Worm (Caenorhabditis elegans) whole organism, L2 larva: Measurements from ENCODE around the gene oac-50.

Source experiments
- F13H6.1 ChIP-seq: sonication (generic microtip); optimal IDR thresholded peaks from 2 replicates; lab custom pipeline; 2016; ENCODE audit warnings: missing genetic modification characterization, missing compliant biosample characterization
- R02D3.7 ChIP-seq: fragments of 150-350 bp; optimal IDR thresholded peaks from 2 replicates; lab custom pipeline; 2014; ENCODE audit warnings: missing biosample characterization, missing genetic modification characterization
- Y55F3AM.14 ChIP-seq: fragments of 200-800 bp; sonication (Bioruptor generic); optimal IDR thresholded peaks from 2 replicates; lab custom pipeline; 2018; ENCODE audit warnings: mild to moderate bottlenecking, missing genetic modification characterization, missing compliant biosample characterization
- ZK546.5 ChIP-seq: sonication (generic microtip); optimal IDR thresholded peaks from 2 replicates; lab custom pipeline; 2017; ENCODE audit warnings: missing biosample characterization, missing genetic modification characterization
- alr-1 ChIP-seq: fragments of 150-350 bp; optimal IDR thresholded peaks from 2 replicates; lab custom pipeline; 2014; ENCODE audit warnings: missing biosample characterization, missing genetic modification characterization
- aly-2 ChIP-seq: fragments of 150-350 bp; optimal IDR thresholded peaks from 2 replicates; lab custom pipeline; 2014; ENCODE audit warnings: missing biosample characterization, missing genetic modification characterization
- ama-1 ChIP-seq: fragments of 150-350 bp; optimal IDR thresholded peaks from 2 replicates; lab custom pipeline; 2018; ENCODE audit warnings: inconsistent platforms
- blmp-1 ChIP-seq: sonication (generic microtip); optimal IDR thresholded peaks from 2 replicates; lab custom pipeline; 2017; ENCODE audit warnings: missing genetic modification characterization, mild to moderate bottlenecking, missing compliant biosample characterization, antibody characterized with exemption, moderate library complexity; ENCODE audit not compliant: insufficient read depth
- ceh-16 ChIP-seq: fragments of 150-350 bp; optimal IDR thresholded peaks from 2 replicates; lab custom pipeline; 2014; ENCODE audit warnings: missing biosample characterization, missing genetic modification characterization
- ceh-82 ChIP-seq: fragments of 150-350 bp; optimal IDR thresholded peaks from 2 replicates; lab custom pipeline; 2014; ENCODE audit warnings: missing biosample characterization, missing genetic modification characterization
- crh-2 ChIP-seq: sonication (generic microtip); optimal IDR thresholded peaks from 2 replicates; lab custom pipeline; 2017; ENCODE audit warnings: missing biosample characterization, missing genetic modification characterization
- dmd-4 ChIP-seq: sonication (generic microtip); optimal IDR thresholded peaks from 2 replicates; lab custom pipeline; 2017; ENCODE audit warnings: missing biosample characterization, missing genetic modification characterization
- egl-27 ChIP-seq: sonication (generic microtip); optimal IDR thresholded peaks from 3 replicates; lab custom pipeline; 2017; ENCODE audit warnings: missing biosample characterization, missing genetic modification reagents, missing genetic modification characterization
- elt-1 ChIP-seq: fragments of 150-350 bp; optimal IDR thresholded peaks from 2 replicates; lab custom pipeline; 2014; ENCODE audit warnings: missing biosample characterization, missing genetic modification characterization
- fos-1 ChIP-seq: fragments of 150-350 bp; optimal IDR thresholded peaks from 2 replicates; lab custom pipeline; 2014; ENCODE audit warnings: missing biosample characterization, missing genetic modification characterization
- gmeb-1 ChIP-seq: fragments of 150-350 bp; optimal IDR thresholded peaks from 2 replicates; lab custom pipeline; 2014; ENCODE audit warnings: missing biosample characterization, missing genetic modification characterization
- lin-13 ChIP-seq: fragments of 150-350 bp; optimal IDR thresholded peaks from 2 replicates; lab custom pipeline; 2014; ENCODE audit warnings: missing biosample characterization, missing genetic modification reagents, missing genetic modification characterization
- lin-39 ChIP-seq: fragments of 150-350 bp; optimal IDR thresholded peaks from 2 replicates; lab custom pipeline; 2014; ENCODE audit warnings: missing biosample characterization, missing genetic modification reagents, missing genetic modification characterization
- lsy-2 ChIP-seq, 2 experiments: fragments of 150-350 bp in 1 of 2; sonication (generic microtip) in 1 of 2; optimal IDR thresholded peaks; 2 replicates each; lab custom pipeline; 2014 to 2017; ENCODE audit warnings: missing biosample characterization in 2 of 2, missing genetic modification characterization in 2 of 2
- mbf-1 ChIP-seq: sonication (generic microtip); optimal IDR thresholded peaks from 2 replicates; lab custom pipeline; 2017; ENCODE audit warnings: missing biosample characterization, missing genetic modification characterization
- mdl-1 ChIP-seq, 2 experiments: fragments of 150-350 bp in 1 of 2; sonication (generic microtip) in 1 of 2; optimal IDR thresholded peaks; 2 replicates each; lab custom pipeline; 2017; ENCODE audit warnings: missing biosample characterization in 2 of 2, missing genetic modification characterization in 2 of 2
- nhr-10 ChIP-seq: sonication (generic microtip); optimal IDR thresholded peaks from 2 replicates; lab custom pipeline; 2017; ENCODE audit warnings: missing biosample characterization, missing genetic modification characterization
- nhr-11 ChIP-seq: fragments of 150-350 bp; optimal IDR thresholded peaks from 2 replicates; lab custom pipeline; 2014; ENCODE audit warnings: missing biosample characterization, missing genetic modification characterization
- nhr-12 ChIP-seq: fragments of 150-350 bp; optimal IDR thresholded peaks from 2 replicates; lab custom pipeline; 2014; ENCODE audit warnings: missing biosample characterization, missing genetic modification characterization
- nhr-129 ChIP-seq: fragments of 150-350 bp; optimal IDR thresholded peaks from 2 replicates; lab custom pipeline; 2014; ENCODE audit warnings: missing biosample characterization, missing genetic modification characterization
- nhr-21 ChIP-seq: fragments of 150-350 bp; optimal IDR thresholded peaks from 2 replicates; lab custom pipeline; 2014; ENCODE audit warnings: missing biosample characterization, missing genetic modification characterization
- nhr-23 ChIP-seq: fragments of 150-350 bp; optimal IDR thresholded peaks from 2 replicates; lab custom pipeline; 2014; ENCODE audit warnings: missing biosample characterization, missing genetic modification reagents, missing genetic modification characterization
- nhr-25 ChIP-seq: fragments of 150-350 bp; sonication (generic microtip); optimal IDR thresholded peaks from 3 replicates; lab custom pipeline; 2014; ENCODE audit warnings: missing biosample characterization, missing genetic modification characterization
- nhr-6 ChIP-seq: fragments of 150-350 bp; optimal IDR thresholded peaks from 2 replicates; lab custom pipeline; 2014; ENCODE audit warnings: missing biosample characterization, missing genetic modification characterization
- nhr-77 ChIP-seq: fragments of 150-350 bp; optimal IDR thresholded peaks from 2 replicates; lab custom pipeline; 2014; ENCODE audit warnings: missing biosample characterization, missing genetic modification characterization
- peb-1 ChIP-seq: fragments of 150-350 bp; optimal IDR thresholded peaks from 2 replicates; lab custom pipeline; 2014; ENCODE audit warnings: missing biosample characterization, missing genetic modification characterization
- sem-4 ChIP-seq: fragments of 150-350 bp; optimal IDR thresholded peaks from 2 replicates; lab custom pipeline; 2014; ENCODE audit warnings: missing biosample characterization, missing genetic modification reagents, missing genetic modification characterization
- skn-1 ChIP-seq: sonication (generic microtip); optimal IDR thresholded peaks from 2 replicates; lab custom pipeline; 2017; ENCODE audit warnings: missing biosample characterization, missing genetic modification characterization
- sma-3 ChIP-seq: sonication (generic microtip); optimal IDR thresholded peaks from 2 replicates; lab custom pipeline; 2016; ENCODE audit warnings: missing genetic modification reagents, missing genetic modification characterization, missing compliant biosample characterization
- snpc-4 ChIP-seq: fragments of 150-350 bp; optimal IDR thresholded peaks from 2 replicates; lab custom pipeline; 2014; ENCODE audit warnings: missing biosample characterization, missing genetic modification characterization
- unc-39 ChIP-seq: fragments of 150-350 bp; optimal IDR thresholded peaks from 2 replicates; lab custom pipeline; 2014; ENCODE audit warnings: missing biosample characterization, missing genetic modification characterization
- unc-55 ChIP-seq: fragments of 150-350 bp; sonication (generic microtip); optimal IDR thresholded peaks from 3 replicates; lab custom pipeline; 2014; ENCODE audit warnings: missing biosample characterization, missing genetic modification reagents, missing genetic modification characterization
- zag-1 ChIP-seq: fragments of 150-350 bp; optimal IDR thresholded peaks from 2 replicates; lab custom pipeline; 2014; ENCODE audit warnings: missing biosample characterization, missing genetic modification characterization
- ztf-4 ChIP-seq: fragments of 150-350 bp; optimal IDR thresholded peaks from 2 replicates; lab custom pipeline; 2014; ENCODE audit warnings: missing biosample characterization, missing genetic modification characterization

The oac-50 gene

ce11 chrV:9101062-9101461 lies 27.7 kb upstream of the oac-50 start, which contains the start of gene frpr-6:
TSS of gene frpr-6 (minus strand) at chrV:9101162.
- TF ChIP-seq nhr-10 (tag; lab: Kevin White, UChicago) (no peak), unc-39 (no peak), ZK546.5 (no peak), nhr-21 (no peak), Y55F3AM.14 (GFP tag; lab: Kevin White, UChicago) (no peak), aly-2 (tag; lab: Kevin White, UChicago) (no peak), elt-1 (tag; lab: Kevin White, UChicago) (no peak), lin-39 (tag; lab: Kevin White, UChicago) (no peak), nhr-6 (tag; lab: Kevin White, UChicago) (no peak), peb-1 (tag; lab: Kevin White, UChicago) (no peak), fos-1 (tag; lab: Kevin White, UChicago) (no peak), lin-13 (GFP tag; lab: Kevin White, UChicago) (no peak), egl-27 (tag; lab: Kevin White, UChicago) (no peak), nhr-77 (tag; lab: Kevin White, UChicago) (no peak), F13H6.1 (no peak), skn-1 (tag; lab: Kevin White, UChicago) (no peak), ceh-16 (no peak), R02D3.7 (tag; lab: Kevin White, UChicago) (no peak), mdl-1 (tag; optimal IDR thresholded peaks at IDR 0.05; lab: Kevin White, UChicago) (no peak)

ce11 chrV:9098280-9098973 lies 25.1 kb upstream of the oac-50 start, which contains the start of gene F21C10.9:
TSS of gene F21C10.9 (minus strand) at chrV:9098696.
- peak; percentile 5 for TF ChIP-seq fos-1 (tag; lab: Kevin White, UChicago)
- no peak for TF ChIP-seq nhr-12 (tag; lab: Kevin White, UChicago)

DNA sequence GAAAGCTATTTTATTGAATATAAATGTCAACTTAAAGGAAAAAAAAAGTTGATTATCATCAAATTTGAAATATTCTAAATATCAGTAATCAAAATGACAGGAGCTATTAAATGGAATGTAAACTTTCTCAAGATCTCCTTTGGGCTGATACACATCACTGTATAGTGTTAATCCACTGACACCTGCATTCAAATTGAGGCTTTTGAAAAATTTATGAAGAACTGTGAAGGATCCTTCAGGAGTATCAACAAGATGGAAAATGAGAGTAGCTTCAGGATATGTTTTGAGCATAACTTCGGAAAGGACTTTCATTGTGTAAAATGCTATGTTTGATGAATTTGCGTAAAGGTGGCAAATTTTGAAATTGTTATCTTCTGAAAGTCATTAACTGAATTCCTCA lies 23.9 kb upstream of the oac-50 start:
- TF ChIP-seq nhr-129 (tag; lab: Kevin White, UChicago) = peak; percentile 38
- no peak for TF ChIP-seq mdl-1 (tag; optimal IDR thresholded peaks at IDR 0.05; lab: Kevin White, UChicago)
- TF ChIP-seq, all 48 proteins: peak for 1

- no peak for TF ChIP-seq zag-1
- TF ChIP-seq snpc-4 = no peak
- no peak for TF ChIP-seq aly-2 (tag; lab: Kevin White, UChicago)
- TF ChIP-seq nhr-11 (tag; lab: Kevin White, UChicago) = no peak
- TF ChIP-seq nhr-12 (tag; lab: Kevin White, UChicago) = no peak
- TF ChIP-seq peb-1 (tag; lab: Kevin White, UChicago) = no peak
- TF ChIP-seq F13H6.1 = no peak
- TF ChIP-seq elt-1 (tag; lab: Kevin White, UChicago) = no peak
- TF ChIP-seq unc-39 = no peak
- TF ChIP-seq dmd-4 (tag; lab: Kevin White, UChicago) = no peak
- TF ChIP-seq nhr-6 (tag; lab: Kevin White, UChicago) = no peak
- no peak for TF ChIP-seq Y55F3AM.14 (GFP tag; lab: Kevin White, UChicago)
- TF ChIP-seq nhr-23 (tag; lab: Kevin White, UChicago) = no peak
- no peak for TF ChIP-seq skn-1 (tag; lab: Kevin White, UChicago)
- TF ChIP-seq ceh-82 (tag; lab: Kevin White, UChicago) = no peak
- TF ChIP-seq alr-1 (tag; lab: Kevin White, UChicago) = no peak
- TF ChIP-seq ztf-4 (tag; lab: Kevin White, UChicago) = no peak
- no peak for TF ChIP-seq unc-55 (GFP tag; lab: Kevin White, UChicago)
These were observed 23.3 kb upstream of the oac-50 start for ce11 chrV:9096674-9097073.

ce11 chrV:9095613-9096317 lies 22.4 kb upstream of the oac-50 start, which contains the start of gene F21C10.10:
TSS of gene F21C10.10 (plus strand) at chrV:9096267.
- TF ChIP-seq nhr-10 (tag; lab: Kevin White, UChicago) (no peak), lsy-2 (tag; optimal IDR thresholded peaks at IDR 0.05; lab: Kevin White, UChicago) (peak in 1 of 2 experiments; percentile 85), Y55F3AM.14 (GFP tag; lab: Kevin White, UChicago) (peak; percentile 88), unc-55 (GFP tag; lab: Kevin White, UChicago) (peak; percentile 29), blmp-1 (tag; lab: Kevin White, UChicago) (peak; percentile 72), skn-1 (tag; lab: Kevin White, UChicago) (no peak), sem-4 (peak; percentile 77), nhr-21 (peak; percentile 96), zag-1 (no peak), F13H6.1 (peak; percentile 96), gmeb-1 (tag; lab: Kevin White, UChicago) (peak; percentile 73), nhr-12 (tag; lab: Kevin White, UChicago) (no peak), nhr-25 (tag; lab: Kevin White, UChicago) (peak; percentile 97), sma-3 (GFP tag; lab: Kevin White, UChicago) (peak; percentile 93), nhr-23 (tag; lab: Kevin White, UChicago) (no peak), nhr-6 (tag; lab: Kevin White, UChicago) (peak; percentile 85), mbf-1 (tag; lab: Kevin White, UChicago) (no peak), crh-2 (tag; lab: Kevin White, UChicago) (peak; percentile 88), nhr-11 (tag; lab: Kevin White, UChicago) (no peak), mdl-1 (tag; optimal IDR thresholded peaks at IDR 0.05; lab: Kevin White, UChicago) (peak; percentile 63 to 89), ama-1 (lab: Kevin White, UChicago) (no peak), fos-1 (tag; lab: Kevin White, UChicago) (peak; percentile 70), snpc-4 (peak; percentile 68), nhr-77 (tag; lab: Kevin White, UChicago) (no peak), nhr-129 (tag; lab: Kevin White, UChicago) (peak; percentile 88), ztf-4 (tag; lab: Kevin White, UChicago) (peak; percentile 86)
